Worm (Caenorhabditis elegans): ENCODE results near the gene str-79.
A peak's percentile ranks its signal among the peaks of the same experiment; 100 is the strongest.

The str-79 gene

DNA sequence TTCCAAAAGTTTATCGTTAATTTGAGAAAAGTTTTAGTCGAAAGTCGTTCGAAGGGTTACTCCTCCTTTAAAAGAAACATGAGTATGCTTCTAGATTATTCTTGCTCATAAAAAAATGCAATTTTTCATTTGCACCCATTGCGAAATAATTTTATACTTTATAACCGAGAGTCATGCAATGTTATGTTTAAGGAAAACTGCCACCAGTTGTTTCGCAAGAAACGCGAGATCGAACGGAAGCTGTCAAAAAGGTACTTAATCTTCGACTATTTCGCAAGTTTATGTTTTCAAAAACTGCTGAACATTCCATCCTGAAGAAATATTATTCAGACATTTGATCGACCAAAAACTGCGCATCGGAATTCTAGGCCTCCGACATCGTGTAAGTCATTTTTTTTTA lies 44.2 kb downstream of the str-79 start:
- peak; percentile 88 for TF ChIP-seq cebp-1 (GFP tag; IDR thresholded peaks at IDR 0.05)
- peak; percentile 95 for TF ChIP-seq cebp-1 (tag; optimal IDR thresholded peaks at IDR 0.05)
- TF ChIP-seq unc-62 (GFP tag; optimal IDR thresholded peaks at IDR 0.05) = peak; percentile 84
- no peak for TF ChIP-seq C06A6.2 (GFP tag; conservative IDR thresholded peaks at IDR 0.05)

DNA sequence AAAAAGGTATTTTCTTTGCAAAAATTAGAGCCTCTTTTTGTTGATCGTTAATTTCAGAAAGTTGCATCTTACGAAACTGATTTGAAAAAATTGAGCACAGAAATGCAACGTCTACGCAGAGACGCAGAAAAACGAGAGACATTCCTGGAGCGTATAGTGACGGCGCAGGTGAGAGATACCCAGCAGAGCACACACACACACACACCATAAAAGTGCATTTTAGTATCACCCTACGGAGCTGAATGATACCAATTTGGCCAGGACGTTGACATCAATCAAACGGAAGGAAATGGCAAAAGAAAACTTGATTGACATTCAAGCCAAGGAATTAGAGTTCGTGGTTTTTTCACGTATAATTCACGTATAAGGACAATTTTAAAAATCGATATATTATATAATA lies 44.8 kb downstream of the str-79 start:
- TF ChIP-seq efl-1 (GFP tag; optimal IDR thresholded peaks at IDR 0.05) (no peak), cebp-1 (GFP tag; IDR thresholded peaks at IDR 0.05) (no peak), cebp-1 (tag; optimal IDR thresholded peaks at IDR 0.05) (peak; percentile 45), atf-7 (tag; optimal IDR thresholded peaks at IDR 0.05) (peak; percentile 41), let-607 (tag; optimal IDR thresholded peaks at IDR 0.05) (peak; percentile 43 to 65), sptf-2 (GFP tag; optimal IDR thresholded peaks at IDR 0.05) (no peak), ceh-91 (GFP tag; IDR thresholded peaks at IDR 0.05) (no peak), ztf-22 (GFP tag; optimal IDR thresholded peaks at IDR 0.05) (peak; percentile 29), nhr-179 (tag; optimal IDR thresholded peaks at IDR 0.05) (no peak), egl-18 (GFP tag; IDR thresholded peaks at IDR 0.05) (no peak), B0019.2 (GFP tag; conservative IDR thresholded peaks at IDR 0.05) (no peak), unc-130 (GFP tag; optimal IDR thresholded peaks at IDR 0.05) (no peak), nfya-1 (tag; optimal IDR thresholded peaks at IDR 0.05; ENCODE audit: borderline replicate concordance, insufficient read depth) (no peak), egl-44 (GFP tag; IDR thresholded peaks at IDR 0.05) (0 out of 2 replicates have a peak, but pooled peaks have one; percentile 16), lag-1 (GFP tag; IDR thresholded peaks at IDR 0.05) (no peak), somi-1 (GFP tag; optimal IDR thresholded peaks at IDR 0.05) (no peak), B0336.3 (GFP tag; IDR thresholded peaks at IDR 0.05) (no peak), F52B5.7 (tag; optimal IDR thresholded peaks at IDR 0.05) (no peak), F37B4.10 (GFP tag; IDR thresholded peaks at IDR 0.05) (no peak), dox-1 (GFP tag; IDR thresholded peaks at IDR 0.05) (peak; percentile 60; the same call in 1 of the 2 replicates), unc-62 (GFP tag; optimal IDR thresholded peaks at IDR 0.05) (peak; percentile 34), attf-5 (GFP tag; optimal IDR thresholded peaks at IDR 0.05) (no peak), hmg-20 (GFP tag; IDR thresholded peaks at IDR 0.05) (no peak), ccch-3 (GFP tag; optimal IDR thresholded peaks at IDR 0.05) (no peak), rpc-1 (optimal IDR thresholded peaks at IDR 0.05) (no peak), rpc-1 (tag; optimal IDR thresholded peaks at IDR 0.05) (no peak), F23B12.7 (tag; optimal IDR thresholded peaks at IDR 0.05; ENCODE audit: insufficient read depth) (no peak), T07F8.4 (tag; optimal IDR thresholded peaks at IDR 0.05) (no peak), ztf-6 (GFP tag; IDR thresholded peaks at IDR 0.05) (no peak), cebp-2 (GFP tag; IDR thresholded peaks at IDR 0.05) (no peak), sea-2 (GFP tag; IDR thresholded peaks at IDR 0.05) (no peak), hlh-26 (GFP tag; conservative IDR thresholded peaks at IDR 0.05) (no peak), nhr-80 (tag; optimal IDR thresholded peaks at IDR 0.05) (peak; percentile 96), pha-4 (tag; optimal IDR thresholded peaks at IDR 0.05) (peak; percentile 47), madf-6 (GFP tag; IDR thresholded peaks at IDR 0.05) (no peak), zfh-2 (GFP tag; conservative IDR thresholded peaks at IDR 0.05) (no peak)

DNA sequence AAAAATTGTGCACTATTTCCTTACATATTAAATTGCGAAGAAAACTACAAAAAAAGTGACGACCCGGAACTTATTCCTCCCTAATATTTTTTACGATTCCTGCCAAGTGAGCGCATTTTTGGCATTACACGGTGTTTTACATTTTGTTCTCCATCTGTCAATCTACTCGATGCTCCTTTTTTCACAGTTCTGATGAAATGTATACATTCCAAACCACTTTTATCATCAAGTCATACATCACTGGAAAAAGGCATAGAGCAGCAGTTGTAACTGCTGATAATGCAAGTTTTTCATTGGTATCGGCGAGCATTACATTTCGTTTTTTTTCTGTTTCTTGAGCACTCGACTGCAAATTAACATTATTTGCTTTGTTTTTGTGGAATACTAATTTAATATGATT lies 48.5 kb downstream of the str-79 start:
- peak; percentile 86 for TF ChIP-seq nhr-80 (tag; optimal IDR thresholded peaks at IDR 0.05)
- no peak for TF ChIP-seq B0035.1 (tag; optimal IDR thresholded peaks at IDR 0.05)
- TF ChIP-seq C17E4.6 (GFP tag; IDR thresholded peaks at IDR 0.05) = no peak
- no peak for TF ChIP-seq mes-4 (tag; optimal IDR thresholded peaks at IDR 0.05)
- no peak for TF ChIP-seq F57A8.1 (GFP tag; optimal IDR thresholded peaks at IDR 0.05)
- no peak for TF ChIP-seq lin-40 (tag; optimal IDR thresholded peaks at IDR 0.05)
- TF ChIP-seq aptf-2 (GFP tag; conservative IDR thresholded peaks at IDR 0.05) = no peak
- TF ChIP-seq let-607 (tag; optimal IDR thresholded peaks at IDR 0.05) = peak in 1 of 2 experiments; percentile 50
